Worm (Caenorhabditis elegans) whole organism, L1 larva: ENCODE measurements around the gene C25G4.3.
A peak's percentile ranks its signal among the peaks of the same experiment; 100 is the strongest.

Experiments used
- C04F5.9 ChIP-seq: sonication (generic microtip); optimal IDR thresholded peaks from 2 replicates; lab custom pipeline; 2016; ENCODE audit warnings: missing genetic modification characterization, missing compliant biosample characterization
- alr-1 ChIP-seq: fragments of 200-800 bp; sonication (Bioruptor generic); optimal IDR thresholded peaks from 2 replicates; lab custom pipeline; 2018; ENCODE audit warnings: borderline replicate concordance, mild to moderate bottlenecking, missing genetic modification characterization, missing compliant biosample characterization
- aly-2 ChIP-seq: fragments of 150-350 bp; optimal IDR thresholded peaks from 2 replicates; lab custom pipeline; 2014; ENCODE audit warnings: missing biosample characterization, missing genetic modification characterization
- ama-1 ChIP-seq: fragments of 150-350 bp; optimal IDR thresholded peaks from 2 replicates; lab custom pipeline; 2014
- blmp-1 ChIP-seq: fragments of 150-350 bp; optimal IDR thresholded peaks from 2 replicates; lab custom pipeline; 2014; ENCODE audit warnings: missing biosample characterization, missing genetic modification characterization
- ceh-63 ChIP-seq: fragments of 200-800 bp; sonication (Bioruptor generic); optimal IDR thresholded peaks from 2 replicates; lab custom pipeline; 2018; ENCODE audit warnings: mild to moderate bottlenecking, missing genetic modification characterization, missing compliant biosample characterization
- ceh-88 ChIP-seq: fragments of 200-800 bp; sonication (Bioruptor generic); IDR thresholded peaks from 2 replicates; pipeline ENCODE4 v1.3.6; 2022; ENCODE audit warnings: missing genetic modification characterization, missing compliant biosample characterization
- ceh-90 ChIP-seq: sonication (generic microtip); optimal IDR thresholded peaks from 2 replicates; lab custom pipeline; 2016; ENCODE audit warnings: missing genetic modification characterization, missing compliant biosample characterization
- dpl-1 ChIP-seq, 3 experiments: fragments of 150-350 bp in 2 of 3; sonication (generic microtip) in 1 of 3; optimal IDR thresholded peaks; 2 replicates each; lab custom pipeline; 2014 to 2017; ENCODE audit warnings: missing biosample characterization in 3 of 3, missing genetic modification characterization in 3 of 3, missing genetic modification reagents in 3 of 3
- efl-1 ChIP-seq, 4 experiments: fragments of 150-350 bp; optimal IDR thresholded peaks in 3 of 4; peaks in 1 of 4; 1 replicate in 1 of 4; 2 replicates in 3 of 4; lab custom pipeline; 2014; ENCODE audit warnings: missing biosample characterization in 2 of 4, missing genetic modification characterization in 2 of 4, missing genetic modification reagents in 2 of 4
- efl-3 ChIP-seq: fragments of 200-800 bp; sonication (Bioruptor generic); optimal IDR thresholded peaks from 2 replicates; lab custom pipeline; 2018; ENCODE audit warnings: mild to moderate bottlenecking, missing genetic modification characterization, missing compliant biosample characterization
- egl-13 ChIP-seq: sonication (generic microtip); optimal IDR thresholded peaks from 2 replicates; lab custom pipeline; 2016; ENCODE audit warnings: missing genotype, missing genetic modification reagents, missing genetic modification characterization, missing compliant biosample characterization
- egl-27 ChIP-seq, 2 experiments: fragments of 150-350 bp in 1 of 2; sonication (generic microtip); optimal IDR thresholded peaks; 3 replicates each; lab custom pipeline; 2017 to 2018; ENCODE audit warnings: missing biosample characterization in 2 of 2, missing genetic modification characterization in 2 of 2, missing genetic modification reagents in 2 of 2
- elt-3 ChIP-seq, 6 experiments: fragments of 150-350 bp in 1 of 6; sonication (generic microtip); optimal IDR thresholded peaks; 2 replicates each; lab custom pipeline; 2017 to 2018; ENCODE audit warnings: missing biosample characterization in 6 of 6, missing genetic modification characterization in 6 of 6, inconsistent platforms in 1 of 6
- ets-5 ChIP-seq: fragments of 200-800 bp; sonication (Bioruptor generic); IDR thresholded peaks from 2 replicates; pipeline ENCODE4 v1.3.6; 2022; ENCODE audit warnings: missing genetic modification characterization, missing compliant biosample characterization
- fkh-10 ChIP-seq: sonication (generic microtip); optimal IDR thresholded peaks from 2 replicates; lab custom pipeline; 2017; ENCODE audit warnings: missing biosample characterization, missing genetic modification reagents, missing genetic modification characterization
- fos-1 ChIP-seq: fragments of 150-350 bp; optimal IDR thresholded peaks from 2 replicates; lab custom pipeline; 2014; ENCODE audit warnings: missing biosample characterization, missing genetic modification characterization
- grh-1 ChIP-seq: fragments of 200-800 bp; sonication (Bioruptor generic); IDR thresholded peaks from 2 replicates; pipeline ENCODE4 v1.3.6; 2022; ENCODE audit warnings: missing genetic modification reagents, missing genetic modification characterization, missing compliant biosample characterization
- irx-1 ChIP-seq: sonication (generic microtip); optimal IDR thresholded peaks from 2 replicates; lab custom pipeline; 2016; ENCODE audit warnings: missing genetic modification characterization, missing compliant biosample characterization
- jun-1 ChIP-seq: fragments of 150-350 bp; optimal IDR thresholded peaks from 2 replicates; lab custom pipeline; 2014; ENCODE audit warnings: missing biosample characterization, missing genetic modification reagents, missing genetic modification characterization
- lin-13 ChIP-seq: fragments of 150-350 bp; optimal IDR thresholded peaks from 2 replicates; lab custom pipeline; 2014; ENCODE audit warnings: missing biosample characterization, missing genetic modification reagents, missing genetic modification characterization
- lin-14 ChIP-seq: fragments of 200-800 bp; sonication (Bioruptor generic); optimal IDR thresholded peaks from 2 replicates; lab custom pipeline; 2018; ENCODE audit warnings: mild to moderate bottlenecking, missing genetic modification characterization, moderate library complexity, missing compliant biosample characterization
- lin-15B ChIP-seq: fragments of 150-350 bp; sonication (generic microtip); optimal IDR thresholded peaks from 3 replicates; lab custom pipeline; 2014; ENCODE audit warnings: missing biosample characterization, missing genetic modification characterization
- lin-35 ChIP-seq, 2 experiments: fragments of 150-350 bp; optimal IDR thresholded peaks; 2 replicates each; lab custom pipeline; 2014; ENCODE audit warnings: missing biosample characterization in 2 of 2, missing genetic modification characterization in 2 of 2, missing genetic modification reagents in 2 of 2
- lin-39 ChIP-seq: fragments of 150-350 bp; optimal IDR thresholded peaks from 2 replicates; lab custom pipeline; 2014; ENCODE audit warnings: missing biosample characterization, missing genetic modification reagents, missing genetic modification characterization
- lir-3 ChIP-seq: sonication (generic microtip); optimal IDR thresholded peaks from 2 replicates; lab custom pipeline; 2016; ENCODE audit warnings: mild to moderate bottlenecking, missing genetic modification characterization, moderate library complexity, missing compliant biosample characterization; ENCODE audit not compliant: poor library complexity
- mab-9 ChIP-seq: fragments of 200-800 bp; sonication (Bioruptor generic); IDR thresholded peaks from 2 replicates; pipeline ENCODE4 v1.3.6; 2022; ENCODE audit warnings: missing genetic modification reagents, missing genetic modification characterization, missing compliant biosample characterization
- mdl-1 ChIP-seq, 2 experiments: fragments of 150-350 bp; optimal IDR thresholded peaks; 2 replicates each; lab custom pipeline; 2014 to 2017; ENCODE audit warnings: missing biosample characterization in 2 of 2, missing genetic modification characterization in 2 of 2, inconsistent platforms in 1 of 2
- mef-2 ChIP-seq: fragments of 150-350 bp; optimal IDR thresholded peaks from 2 replicates; lab custom pipeline; 2014; ENCODE audit warnings: missing biosample characterization, missing genetic modification characterization
- nhr-12 ChIP-seq: sonication (generic microtip); optimal IDR thresholded peaks from 2 replicates; lab custom pipeline; 2017; ENCODE audit warnings: missing biosample characterization, missing genetic modification characterization
- nhr-19 ChIP-seq: fragments of 200-800 bp; sonication (Bioruptor generic); conservative IDR thresholded peaks from 2 replicates; pipeline ENCODE4 v1.3.6; 2022; ENCODE audit warnings: missing genetic modification characterization, missing compliant biosample characterization
- nhr-237 ChIP-seq: fragments of 150-350 bp; optimal IDR thresholded peaks from 2 replicates; lab custom pipeline; 2014; ENCODE audit warnings: missing biosample characterization, missing genetic modification characterization
- nhr-28 ChIP-seq: fragments of 150-350 bp; optimal IDR thresholded peaks from 2 replicates; lab custom pipeline; 2014; ENCODE audit warnings: missing biosample characterization, missing genetic modification characterization
- nhr-47 ChIP-seq: sonication (generic microtip); optimal IDR thresholded peaks from 2 replicates; lab custom pipeline; 2016; ENCODE audit warnings: mild to moderate bottlenecking, missing genetic modification characterization, moderate library complexity, missing compliant biosample characterization
- nhr-71 ChIP-seq: sonication (generic microtip); optimal IDR thresholded peaks from 2 replicates; lab custom pipeline; 2016; ENCODE audit warnings: mild to moderate bottlenecking, missing genetic modification characterization, moderate library complexity, missing compliant biosample characterization
- nhr-76 ChIP-seq: sonication (generic microtip); optimal IDR thresholded peaks from 2 replicates; lab custom pipeline; 2017; ENCODE audit warnings: missing biosample characterization, missing genetic modification characterization
- nhr-84 ChIP-seq: sonication (generic microtip); optimal IDR thresholded peaks from 2 replicates; lab custom pipeline; 2017; ENCODE audit warnings: missing biosample characterization, missing genetic modification characterization
- nhr-85 ChIP-seq: sonication (generic microtip); peaks from one replicate; lab custom pipeline; 2016; ENCODE audit warnings: missing genetic modification characterization, inconsistent platforms, missing compliant biosample characterization
- pag-3 ChIP-seq: sonication (generic microtip); optimal IDR thresholded peaks from 2 replicates; lab custom pipeline; 2017; ENCODE audit warnings: missing genetic modification characterization, mild to moderate bottlenecking, missing compliant biosample characterization, antibody characterized with exemption, borderline replicate concordance; ENCODE audit not compliant: insufficient read depth
- pax-3 ChIP-seq: fragments of 200-800 bp; sonication (Bioruptor generic); optimal IDR thresholded peaks from 2 replicates; lab custom pipeline; 2018; ENCODE audit warnings: mild to moderate bottlenecking, missing genetic modification characterization, moderate library complexity, missing compliant biosample characterization
- pqm-1 ChIP-seq: sonication (generic microtip); optimal IDR thresholded peaks from 3 replicates; lab custom pipeline; 2017; ENCODE audit warnings: missing biosample characterization, missing genetic modification characterization
- snpc-4 ChIP-seq: fragments of 150-350 bp; optimal IDR thresholded peaks from 2 replicates; lab custom pipeline; 2014; ENCODE audit warnings: missing biosample characterization, missing genetic modification characterization
- sptf-1 ChIP-seq: fragments of 150-350 bp; optimal IDR thresholded peaks from 2 replicates; lab custom pipeline; 2014; ENCODE audit warnings: missing biosample characterization, missing genetic modification characterization
- sup-37 ChIP-seq: fragments of 200-800 bp; sonication (Bioruptor generic); optimal IDR thresholded peaks from 2 replicates; lab custom pipeline; 2018; ENCODE audit warnings: mild to moderate bottlenecking, missing genetic modification characterization, missing compliant biosample characterization
- tbx-2 ChIP-seq: sonication (generic microtip); optimal IDR thresholded peaks from 2 replicates; lab custom pipeline; 2016; ENCODE audit warnings: missing genetic modification characterization, missing compliant biosample characterization
- tlp-1 ChIP-seq: fragments of 150-350 bp; optimal IDR thresholded peaks from 2 replicates; lab custom pipeline; 2014; ENCODE audit warnings: missing biosample characterization, missing genetic modification characterization
- unc-130 ChIP-seq: fragments of 150-350 bp; optimal IDR thresholded peaks from 2 replicates; lab custom pipeline; 2017; ENCODE audit warnings: missing biosample characterization, missing genetic modification characterization, inconsistent platforms
- unc-30 ChIP-seq: sonication (generic microtip); optimal IDR thresholded peaks from 2 replicates; lab custom pipeline; 2017; ENCODE audit warnings: missing biosample characterization, missing genetic modification characterization
- unc-86 ChIP-seq: sonication (generic microtip); optimal IDR thresholded peaks from 2 replicates; lab custom pipeline; 2016; ENCODE audit warnings: missing genetic modification characterization, missing compliant biosample characterization
- xbp-1 ChIP-seq: sonication (generic microtip); optimal IDR thresholded peaks from 2 replicates; lab custom pipeline; 2016; ENCODE audit warnings: missing genetic modification characterization, missing compliant biosample characterization
- zag-1 ChIP-seq: fragments of 150-350 bp; optimal IDR thresholded peaks from 2 replicates; lab custom pipeline; 2014; ENCODE audit warnings: missing biosample characterization, missing genetic modification characterization
- zip-4 ChIP-seq: fragments of 200-800 bp; sonication (Bioruptor generic); optimal IDR thresholded peaks from 2 replicates; lab custom pipeline; 2018; ENCODE audit warnings: mild to moderate bottlenecking, missing genetic modification characterization, moderate library complexity, missing compliant biosample characterization
- ztf-11 ChIP-seq, 2 experiments: sonication (generic microtip); optimal IDR thresholded peaks; 2 replicates each; lab custom pipeline; 2016 to 2017; ENCODE audit warnings: missing genetic modification characterization in 2 of 2, missing biosample characterization in 1 of 2, missing compliant biosample characterization in 1 of 2

C25G4.3 gene

DNA sequence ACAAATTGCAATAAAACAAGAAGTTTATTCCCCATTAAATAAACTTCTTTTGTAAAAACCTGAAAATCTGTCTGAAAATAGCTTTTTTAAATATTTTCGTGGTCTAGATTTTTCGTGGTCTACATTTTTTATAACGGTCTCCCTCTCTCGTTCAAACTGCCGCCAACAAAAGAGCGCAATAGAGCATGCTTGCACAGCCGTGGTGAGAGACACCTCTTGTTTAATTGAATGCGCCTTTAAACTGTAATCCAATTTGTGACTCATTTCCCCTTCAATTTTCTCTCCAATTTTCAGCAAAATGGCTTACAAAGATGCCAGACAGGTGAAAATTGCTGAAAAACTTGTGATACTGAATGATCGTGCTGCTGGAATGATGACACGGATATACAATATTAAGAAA is 41.5 kb downstream of the C25G4.3 start, which contains the start of gene gex-3 (continued):
- TF ChIP-seq ets-5 (GFP tag; lab: Robert Waterston, UW) (no peak), fkh-10 (GFP tag; lab: Kevin White, UChicago) (peak; percentile 84), lin-39 (tag; lab: Kevin White, UChicago) (peak; percentile 33), mef-2 (no peak), tlp-1 (no peak), nhr-237 (tag; lab: Kevin White, UChicago) (peak; percentile 16), sptf-1 (no peak), C04F5.9 (tag; lab: Kevin White, UChicago) (no peak), sup-37 (GFP tag; lab: Kevin White, UChicago) (no peak), unc-130 (peak; percentile 84), jun-1 (tag; lab: Kevin White, UChicago) (peak; percentile 75), nhr-71 (peak; percentile 87), tbx-2 (tag; lab: Kevin White, UChicago) (peak; percentile 78), ama-1 (lab: Kevin White, UChicago) (no peak), egl-13 (tag; lab: Kevin White, UChicago) (no peak), pqm-1 (tag; lab: Kevin White, UChicago) (no peak), aly-2 (tag; lab: Kevin White, UChicago) (peak; percentile 61), efl-1 (optimal IDR thresholded peaks at IDR 0.05; lab: Kevin White, UChicago) (peak; percentile 90 to 97), efl-1 (GFP tag; optimal IDR thresholded peaks at IDR 0.05 in 1 of 2; lab: Kevin White, UChicago) (peak; percentile 95 to 100), lin-35 (GFP tag; optimal IDR thresholded peaks at IDR 0.05; lab: Kevin White, UChicago) (peak; percentile 96 to 99), egl-27 (tag; optimal IDR thresholded peaks at IDR 0.05; lab: Kevin White, UChicago) (no peak), ceh-63 (GFP tag; lab: Kevin White, UChicago) (no peak), lir-3 (peak; percentile 31), ceh-90 (peak; percentile 15), nhr-76 (tag; lab: Kevin White, UChicago) (no peak), grh-1 (GFP tag; lab: Robert Waterston, UW) (peak; percentile 64), lin-14 (GFP tag; lab: Kevin White, UChicago) (peak; percentile 85), zip-4 (GFP tag; lab: Kevin White, UChicago) (no peak), elt-3 (tag; optimal IDR thresholded peaks at IDR 0.05; lab: Kevin White, UChicago) (peak in 2 of 6 experiments; percentile 5 to 48), unc-86 (tag; lab: Kevin White, UChicago) (peak; percentile 67), ceh-88 (no peak), lin-13 (GFP tag; lab: Kevin White, UChicago) (peak; percentile 89), lin-15B (tag; lab: Kevin White, UChicago) (peak; percentile 96), dpl-1 (GFP tag; optimal IDR thresholded peaks at IDR 0.05; lab: Kevin White, UChicago) (peak; percentile 93 to 96 (median 96)), nhr-12 (no peak), pax-3 (tag; lab: Kevin White, UChicago) (peak; percentile 28), mab-9 (no peak), nhr-19 (GFP tag; lab: Robert Waterston, UW) (peak; percentile 72), alr-1 (tag; lab: Kevin White, UChicago) (no peak), nhr-85 (tag; lab: Kevin White, UChicago) (peak; percentile 86), efl-3 (GFP tag; lab: Kevin White, UChicago) (no peak), irx-1 (tag; lab: Kevin White, UChicago) (peak; percentile 50), xbp-1 (tag; lab: Kevin White, UChicago) (peak; percentile 81), zag-1 (peak; percentile 19), blmp-1 (tag; lab: Kevin White, UChicago) (no peak), nhr-28 (tag; lab: Kevin White, UChicago) (no peak), mdl-1 (tag; optimal IDR thresholded peaks at IDR 0.05; lab: Kevin White, UChicago) (peak in 1 of 2 experiments; percentile 75), fos-1 (tag; lab: Kevin White, UChicago) (peak; percentile 79), pag-3 (tag; lab: Kevin White, UChicago) (no peak), nhr-84 (tag; lab: Kevin White, UChicago) (no peak), unc-30 (no peak), nhr-47 (peak; percentile 83), ztf-11 (tag; optimal IDR thresholded peaks at IDR 0.05; lab: Kevin White, UChicago) (peak in 1 of 2 experiments; percentile 59), snpc-4 (tag; lab: Kevin White, UChicago) (peak; percentile 67)
